Fruit fly (Drosophila melanogaster): ENCODE data around the gene Arf4.

DNA sequence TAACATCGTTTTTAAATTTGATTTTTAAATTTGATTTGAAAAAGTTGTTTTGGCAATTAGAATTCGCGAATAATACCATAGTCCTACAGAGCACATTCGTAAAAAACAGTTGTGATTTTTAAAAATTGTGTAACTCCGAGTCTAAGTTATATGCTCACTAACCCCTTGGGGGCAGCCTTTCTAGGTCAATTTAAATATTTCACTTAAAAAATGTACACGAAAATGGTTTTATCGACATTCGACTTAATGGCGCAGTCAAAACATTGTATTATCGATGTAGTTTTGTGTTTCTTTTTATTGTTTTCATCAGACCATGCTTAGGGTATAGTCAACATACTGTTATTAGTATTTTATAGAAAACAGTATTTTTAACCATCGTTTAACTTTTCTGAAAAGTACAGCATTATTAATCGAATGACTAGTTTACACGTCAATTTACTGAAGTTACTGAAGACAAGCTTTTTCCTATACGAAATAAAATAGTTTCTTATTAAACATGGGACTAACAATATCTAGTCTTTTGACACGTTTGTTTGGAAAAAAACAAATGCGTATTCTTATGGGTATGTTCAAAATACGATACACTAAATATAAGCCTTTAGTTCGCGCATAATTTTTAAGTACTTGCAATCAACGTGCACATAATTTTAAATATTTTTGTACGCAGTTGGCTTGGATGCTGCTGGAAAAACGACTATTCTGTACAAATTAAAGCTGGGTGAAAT, at the start of gene Arf4:
- no peak for TF ChIP-seq EcR (GFP tag; optimal IDR thresholded peaks at IDR 0.05)
- TF ChIP-seq Dll (optimal IDR thresholded peaks at IDR 0.05) = no peak
- TF ChIP-seq usp (GFP tag; optimal IDR thresholded peaks at IDR 0.05) = no peak
- TF ChIP-seq CG8478 (optimal IDR thresholded peaks at IDR 0.05) = no peak

Data from whole organism.